Worm (Caenorhabditis elegans) whole organism, young adult: Measurements from ENCODE around the gene F40G9.6.

ENCODE experiments used
- F37B4.10 ChIP-seq: fragments of 200-800 bp; sonication (Bioruptor generic); IDR thresholded peaks from 2 replicates; pipeline ENCODE4 v1.3.6; 2022; ENCODE audit warnings: missing genetic modification characterization, missing compliant biosample characterization
- F39B2.1 ChIP-seq: fragments of 200-800 bp; sonication (Bioruptor generic); IDR thresholded peaks from 2 replicates; pipeline ENCODE4 v1.3.6; 2022; ENCODE audit warnings: missing genetic modification reagents, missing genetic modification characterization, missing compliant biosample characterization
- F57C9.4 ChIP-seq: sonication (generic microtip); optimal IDR thresholded peaks from 2 replicates; lab custom pipeline; 2017; ENCODE audit warnings: mild to moderate bottlenecking, missing genetic modification characterization, missing compliant biosample characterization
- tlf-1 ChIP-seq: fragments of 200-800 bp; sonication (Bioruptor generic); optimal IDR thresholded peaks from 2 replicates; lab custom pipeline; 2018; ENCODE audit warnings: mild to moderate bottlenecking, missing genetic modification characterization, missing compliant biosample characterization

DNA sequence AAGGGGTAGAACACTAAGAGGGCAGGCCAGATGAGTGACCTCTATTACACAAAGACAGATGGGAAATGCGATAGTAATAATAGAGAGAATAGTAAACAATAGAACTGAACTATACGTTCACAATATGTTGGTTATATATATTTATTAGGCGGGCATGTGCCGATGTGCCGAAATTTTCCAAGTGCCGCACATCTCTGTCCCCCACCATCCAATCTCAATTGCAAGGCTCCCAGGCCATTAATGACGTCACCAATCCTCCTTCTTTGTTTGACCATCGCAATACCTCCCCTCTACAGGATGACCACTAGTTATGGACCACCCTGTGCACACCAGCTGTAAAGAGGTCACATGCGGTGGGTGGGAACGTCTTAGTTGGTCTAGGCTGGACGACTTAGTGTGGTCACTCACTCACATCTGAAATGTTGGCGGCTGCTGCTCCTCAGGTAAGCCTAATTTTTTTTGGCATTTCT is at the start of gene F40G9.6:
- TF ChIP-seq F37B4.10 (GFP tag; lab: Robert Waterston, UW) (no peak), F39B2.1 (GFP tag; lab: Robert Waterston, UW) (no peak), F57C9.4 (tag; lab: Kevin White, UChicago) (no peak), tlf-1 (GFP tag; lab: Kevin White, UChicago) (no peak)
